Worm (Caenorhabditis elegans): ENCODE data around the gene T16G1.6.

Gene T16G1.6

DNA sequence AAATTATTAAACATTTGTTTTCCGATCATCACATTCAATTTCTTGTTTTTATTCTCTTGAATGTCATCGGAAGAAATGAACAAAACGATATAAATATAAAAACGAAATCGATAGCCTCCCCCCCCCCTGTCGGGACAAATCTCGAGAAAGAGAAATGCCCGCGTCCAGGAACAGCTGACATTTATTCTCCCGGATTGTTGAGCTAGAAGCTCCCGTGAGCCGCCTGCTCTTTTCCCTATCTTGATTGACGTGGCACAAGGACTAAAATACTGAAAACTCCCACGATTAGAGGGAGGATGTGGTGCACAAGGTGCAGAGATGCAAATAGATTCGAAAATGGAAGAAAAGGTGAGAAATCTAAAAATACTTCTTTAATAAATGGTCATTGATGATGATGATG is 40.1 kb downstream of the T16G1.6 start:
- peak; percentile 32 for TF ChIP-seq hlh-11 (tag; optimal IDR thresholded peaks at IDR 0.05)
- TF ChIP-seq tag-97 (GFP tag; IDR thresholded peaks at IDR 0.05), result no peak
- no peak for TF ChIP-seq jun-1 (tag; optimal IDR thresholded peaks at IDR 0.05)
- TF ChIP-seq R02D3.7 (tag; optimal IDR thresholded peaks at IDR 0.05), result no peak
- peak in 1 of 2 experiments; percentile 31 for TF ChIP-seq daf-16 (GFP tag; optimal IDR thresholded peaks at IDR 0.05)
- TF ChIP-seq daf-16 (tag; optimal IDR thresholded peaks at IDR 0.05), result no peak
- no peak for TF ChIP-seq lin-38 (GFP tag; IDR thresholded peaks at IDR 0.05)

- TF ChIP-seq mes-2 (tag; optimal IDR thresholded peaks at IDR 0.05; ENCODE audit: poor library complexity, severe bottlenecking) (no peak), unc-62 (GFP tag; optimal IDR thresholded peaks at IDR 0.05 in 1 of 2) (peak in 1 of 2 experiments; percentile 61), unc-62 (tag; optimal IDR thresholded peaks at IDR 0.05) (no peak), ceh-62 (tag; optimal IDR thresholded peaks at IDR 0.05) (no peak), zfp-2 (tag; optimal IDR thresholded peaks at IDR 0.05) (no peak), nhr-77 (tag; optimal IDR thresholded peaks at IDR 0.05) (no peak), rbr-2 (tag; optimal IDR thresholded peaks at IDR 0.05) (no peak)
These were observed 41.2 kb downstream of the T16G1.6 start, which contains the start of gene ttbk-7 for ce11 chrV:12895772-12896171. TSS of gene ttbk-7 (minus strand) at chrV:12895872.

- TF ChIP-seq unc-39 (tag; optimal IDR thresholded peaks at IDR 0.05) (no peak), Y75B8A.6 (GFP tag; IDR thresholded peaks at IDR 0.05) (no peak), snpc-4 (tag; optimal IDR thresholded peaks at IDR 0.05) (no peak), saeg-2 (GFP tag; IDR thresholded peaks at IDR 0.05) (no peak), T26A8.4 (GFP tag; IDR thresholded peaks at IDR 0.05) (no peak), nhr-42 (GFP tag; IDR thresholded peaks at IDR 0.05) (no peak), unc-62 (GFP tag; optimal IDR thresholded peaks at IDR 0.05 in 1 of 2) (no peak), unc-62 (tag; optimal IDR thresholded peaks at IDR 0.05) (no peak), fkh-10 (GFP tag; optimal IDR thresholded peaks at IDR 0.05) (no peak), T20F7.1 (GFP tag; optimal IDR thresholded peaks at IDR 0.05) (no peak), ZK337.2 (GFP tag; IDR thresholded peaks at IDR 0.05) (no peak), nhr-77 (tag; optimal IDR thresholded peaks at IDR 0.05) (no peak), dmd-9 (GFP tag; IDR thresholded peaks at IDR 0.05) (no peak), dve-1 (tag; optimal IDR thresholded peaks at IDR 0.05; ENCODE audit: insufficient read depth) (no peak), R02D3.7 (tag; optimal IDR thresholded peaks at IDR 0.05) (no peak)
These were observed 51.1 kb downstream of the T16G1.6 start, which contains the start of gene glb-24 for ce11 chrV:12885860-12886259. TSS of gene glb-24 (minus strand) at chrV:12885960.

All from whole organism, L4 larva.